Fruit fly (Drosophila melanogaster): ENCODE data around the gene Ir94h.

- TF ChIP-seq CG14711 (tag; optimal IDR thresholded peaks at IDR 0.05) (no peak), CG12768 (GFP tag; optimal IDR thresholded peaks at IDR 0.05) (no peak), CG33017 (tag; optimal IDR thresholded peaks at IDR 0.05) (no peak), bab1 (GFP tag; optimal IDR thresholded peaks at IDR 0.05) (no peak), ovo (GFP tag; optimal IDR thresholded peaks at IDR 0.05) (no peak), CG7045 (GFP tag; optimal IDR thresholded peaks at IDR 0.05) (no peak), CG7101 (tag; optimal IDR thresholded peaks at IDR 0.05) (no peak), cnc (optimal IDR thresholded peaks at IDR 0.05) (no peak), pad (GFP tag; optimal IDR thresholded peaks at IDR 0.05) (no peak), kay (GFP tag; ENCODE audit: borderline replicate concordance) (no peak), Crg-1 (GFP tag; optimal IDR thresholded peaks at IDR 0.05) (no peak), tj (GFP tag; optimal IDR thresholded peaks at IDR 0.05) (no peak)
Observed at dm6 chr3R:23503511-23503910, 16.2 kb downstream of the Ir94h start.
